Comparison of ENCODE assay signal across 1 fruit fly cellular context in genomic region chrX:19307810-19308456, dm6.
TF ChIP-seq lines count a peak whose summit lies in the region.

CG8051 (minus strand) TSS chrX:19307925.

TF ChIP-seq in whole organism, embryonic, 481 proteins besides CTCF, POLR2A, EP300 and RAD21 (continued from another document and continues in another):
- no peak for TF ChIP-seq corto (GFP tag; optimal IDR thresholded peaks at IDR 0.05; lab: Kevin White, UChicago)
- no peak for TF ChIP-seq Six4 (GFP tag; optimal IDR thresholded peaks at IDR 0.05; lab: Kevin White, UChicago)
- TF ChIP-seq chinmo (GFP tag; IDR thresholded peaks at IDR 0.05; lab: Robert Waterston, UW; ENCODE audit: partially characterized antibody) = 0 out of 4 replicates have a peak, but pooled peaks have one; percentile 54
- peak; percentile 88 for TF ChIP-seq CG7357 (GFP tag; IDR thresholded peaks at IDR 0.05; lab: Robert Waterston, UW)
- TF ChIP-seq Hand (GFP tag; optimal IDR thresholded peaks at IDR 0.05; lab: Kevin White, UChicago) = no peak
- TF ChIP-seq CG8359 (GFP tag; optimal IDR thresholded peaks at IDR 0.05; lab: Kevin White, UChicago; ENCODE audit: borderline replicate concordance) = no peak
- TF ChIP-seq stwl (tag; optimal IDR thresholded peaks at IDR 0.05; lab: Kevin White, UChicago) = peak; percentile 26
- no peak for TF ChIP-seq CG18262 (tag; optimal IDR thresholded peaks at IDR 0.05; lab: Kevin White, UChicago)
- no peak for TF ChIP-seq pfk (GFP tag; optimal IDR thresholded peaks at IDR 0.05; lab: Kevin White, UChicago)
- TF ChIP-seq zen2 (GFP tag; IDR thresholded peaks at IDR 0.05; lab: Robert Waterston, UW; ENCODE audit: partially characterized antibody) = no peak
- TF ChIP-seq zfh2 (GFP tag; optimal IDR thresholded peaks at IDR 0.05; lab: Kevin White, UChicago) = peak; percentile 11
- no peak for TF ChIP-seq CG10366 (GFP tag; IDR thresholded peaks at IDR 0.05; lab: Robert Waterston, UW)
- TF ChIP-seq Deaf1 (tag; optimal IDR thresholded peaks at IDR 0.05; lab: Kevin White, UChicago) = peak; percentile 38
- no peak for TF ChIP-seq CG17802 (tag; optimal IDR thresholded peaks at IDR 0.05; lab: Kevin White, UChicago)
- TF ChIP-seq CG11723 (GFP tag; optimal IDR thresholded peaks at IDR 0.05; lab: Kevin White, UChicago) = no peak
- no peak for TF ChIP-seq az2 (GFP tag; optimal IDR thresholded peaks at IDR 0.05; lab: Kevin White, UChicago)
- no peak for TF ChIP-seq CG12769 (tag; optimal IDR thresholded peaks at IDR 0.05; lab: Kevin White, UChicago)
- TF ChIP-seq repo (GFP tag; optimal IDR thresholded peaks at IDR 0.05; lab: Kevin White, UChicago) = peak; percentile 11
- TF ChIP-seq CG4707 (GFP tag; optimal IDR thresholded peaks at IDR 0.05; lab: Kevin White, UChicago) = no peak
- no peak for TF ChIP-seq emc (GFP tag; optimal IDR thresholded peaks at IDR 0.05; lab: Kevin White, UChicago)
- TF ChIP-seq CG13287 (GFP tag; IDR thresholded peaks at IDR 0.05; lab: Robert Waterston, UW; ENCODE audit: partially characterized antibody) = no peak
- no peak for TF ChIP-seq Atf-2 (GFP tag; optimal IDR thresholded peaks at IDR 0.05; lab: Kevin White, UChicago)
- no peak for TF ChIP-seq CG12391 (tag; optimal IDR thresholded peaks at IDR 0.05; lab: Kevin White, UChicago)
- no peak for TF ChIP-seq CG9932 (GFP tag; IDR thresholded peaks at IDR 0.05; lab: Robert Waterston, UW)
- TF ChIP-seq Nf-YB (GFP tag; optimal IDR thresholded peaks at IDR 0.05; lab: Kevin White, UChicago) = no peak
- TF ChIP-seq CG17912 (GFP tag; optimal IDR thresholded peaks at IDR 0.05; lab: Kevin White, UChicago) = no peak
- 0 out of 2 replicates have a peak, but pooled peaks have one; percentile 14 for TF ChIP-seq CG7372 (GFP tag; IDR thresholded peaks at IDR 0.05; lab: Robert Waterston, UW)
- TF ChIP-seq CG3726 (GFP tag; IDR thresholded peaks at IDR 0.05; lab: Robert Waterston, UW) = no peak
- peak; percentile 39 for TF ChIP-seq CG11398 (GFP tag; optimal IDR thresholded peaks at IDR 0.05; lab: Kevin White, UChicago)
- TF ChIP-seq CG17186 (GFP tag; optimal IDR thresholded peaks at IDR 0.05; lab: Kevin White, UChicago) = no peak
- no peak for TF ChIP-seq CG10321 (GFP tag; IDR thresholded peaks at IDR 0.05; lab: Robert Waterston, UW)
- no peak for TF ChIP-seq Nf-YC (tag; optimal IDR thresholded peaks at IDR 0.05; lab: Kevin White, UChicago)
- TF ChIP-seq yki (optimal IDR thresholded peaks at IDR 0.05; lab: Kevin White, UChicago) = no peak
- no peak for TF ChIP-seq Ada2b (GFP tag; IDR thresholded peaks at IDR 0.05; lab: Robert Waterston, UW)
- TF ChIP-seq Dfd (GFP tag; optimal IDR thresholded peaks at IDR 0.05; lab: Kevin White, UChicago) = no peak
- TF ChIP-seq maf-S (GFP tag; optimal IDR thresholded peaks at IDR 0.05; lab: Kevin White, UChicago) = no peak
- TF ChIP-seq caup (GFP tag; optimal IDR thresholded peaks at IDR 0.05; lab: Kevin White, UChicago; ENCODE audit: severe bottlenecking) = peak; percentile 19
- peak; percentile 1 for TF ChIP-seq ac (GFP tag; optimal IDR thresholded peaks at IDR 0.05; lab: Kevin White, UChicago)
- no peak for TF ChIP-seq fd3F (GFP tag; optimal IDR thresholded peaks at IDR 0.05; lab: Kevin White, UChicago)
- TF ChIP-seq Atf6 (GFP tag; IDR thresholded peaks at IDR 0.05; lab: Robert Waterston, UW) = peak; percentile 52; the same call in 1 of the 2 replicates
- peak; percentile 66 for TF ChIP-seq row (GFP tag; IDR thresholded peaks at IDR 0.05; lab: Robert Waterston, UW)
- peak; percentile 5; the same call in 1 of the 2 replicates for TF ChIP-seq Xrp1 (GFP tag; IDR thresholded peaks at IDR 0.05; lab: Robert Waterston, UW)
- TF ChIP-seq CG4282 (GFP tag; optimal IDR thresholded peaks at IDR 0.05; lab: Kevin White, UChicago) = no peak
- TF ChIP-seq Chrac-16 (GFP tag; optimal IDR thresholded peaks at IDR 0.05; lab: Kevin White, UChicago) = no peak
- TF ChIP-seq dpn (GFP tag; optimal IDR thresholded peaks at IDR 0.05; lab: Kevin White, UChicago) = no peak
- no peak for TF ChIP-seq bigmax (GFP tag; optimal IDR thresholded peaks at IDR 0.05; lab: Kevin White, UChicago)
- peak; percentile 52 for TF ChIP-seq NC2α (GFP tag; optimal IDR thresholded peaks at IDR 0.05; lab: Kevin White, UChicago)
- TF ChIP-seq Neu2 (GFP tag; optimal IDR thresholded peaks at IDR 0.05; lab: Kevin White, UChicago; ENCODE audit: borderline replicate concordance) = no peak
- TF ChIP-seq CG30403 (GFP tag; optimal IDR thresholded peaks at IDR 0.05; lab: Kevin White, UChicago) = no peak
- no peak for TF ChIP-seq otp (GFP tag; IDR thresholded peaks at IDR 0.05; lab: Robert Waterston, UW)
- no peak for TF ChIP-seq CG10274 (GFP tag; optimal IDR thresholded peaks at IDR 0.05; lab: Kevin White, UChicago)
- no peak for TF ChIP-seq CG42726 (GFP tag; IDR thresholded peaks at IDR 0.05; lab: Robert Waterston, UW; ENCODE audit: partially characterized antibody)
- no peak for TF ChIP-seq CG12071 (GFP tag; optimal IDR thresholded peaks at IDR 0.05; lab: Kevin White, UChicago)
- TF ChIP-seq so (GFP tag; IDR thresholded peaks at IDR 0.05; lab: Robert Waterston, UW) = 0 out of 3 replicates have a peak, but pooled peaks have one; percentile 34
- TF ChIP-seq ems (GFP tag; optimal IDR thresholded peaks at IDR 0.05; lab: Kevin White, UChicago) = no peak
- no peak for TF ChIP-seq pnt (GFP tag; optimal IDR thresholded peaks at IDR 0.05; lab: Kevin White, UChicago)
- no peak for TF ChIP-seq Gug (GFP tag; IDR thresholded peaks at IDR 0.05; lab: Robert Waterston, UW)
- TF ChIP-seq hth (optimal IDR thresholded peaks at IDR 0.05; lab: Kevin White, UChicago) = no peak
- TF ChIP-seq sens (GFP tag; lab: Kevin White, UChicago) = peak; percentile 86
- TF ChIP-seq br (optimal IDR thresholded peaks at IDR 0.05; lab: Kevin White, UChicago) = no peak
- TF ChIP-seq nau (GFP tag; optimal IDR thresholded peaks at IDR 0.05; lab: Kevin White, UChicago) = peak; percentile 33
- peak; percentile 42 for TF ChIP-seq shn (GFP tag; optimal IDR thresholded peaks at IDR 0.05; lab: Kevin White, UChicago)
- TF ChIP-seq CG7745 (tag; optimal IDR thresholded peaks at IDR 0.05; lab: Kevin White, UChicago) = no peak
- TF ChIP-seq CG16815 (GFP tag; optimal IDR thresholded peaks at IDR 0.05; lab: Kevin White, UChicago) = no peak
- peak; percentile 68 for TF ChIP-seq lab (GFP tag; optimal IDR thresholded peaks at IDR 0.05; lab: Kevin White, UChicago)
- TF ChIP-seq sisA (GFP tag; IDR thresholded peaks at IDR 0.05; lab: Robert Waterston, UW) = no peak
- TF ChIP-seq schlank (tag; optimal IDR thresholded peaks at IDR 0.05; lab: Kevin White, UChicago) = no peak
- no peak for TF ChIP-seq vnd (GFP tag; IDR thresholded peaks at IDR 0.05; lab: Robert Waterston, UW; ENCODE audit: partially characterized antibody)
- TF ChIP-seq kay (GFP tag; optimal IDR thresholded peaks at IDR 0.05; lab: Kevin White, UChicago) = no peak
- TF ChIP-seq ab (GFP tag; optimal IDR thresholded peaks at IDR 0.05; lab: Kevin White, UChicago) = no peak
- TF ChIP-seq Mes4 (GFP tag; optimal IDR thresholded peaks at IDR 0.05; lab: Kevin White, UChicago) = peak; percentile 16
- no peak; the same call in 1 of the 2 replicates for TF ChIP-seq slbo (GFP tag; IDR thresholded peaks at IDR 0.05; lab: Robert Waterston, UW)
- TF ChIP-seq sob (GFP tag; IDR thresholded peaks at IDR 0.05; lab: Robert Waterston, UW) = peak; percentile 40; the same call in 1 of the 2 replicates
- no peak for TF ChIP-seq Elba2 (GFP tag; optimal IDR thresholded peaks at IDR 0.05; lab: Kevin White, UChicago)
- TF ChIP-seq Abd-B (GFP tag; optimal IDR thresholded peaks at IDR 0.05; lab: Kevin White, UChicago) = no peak
- TF ChIP-seq tin (GFP tag; optimal IDR thresholded peaks at IDR 0.05; lab: Kevin White, UChicago) = no peak
- peak in 1 of 2 experiments; percentile 16 for TF ChIP-seq eve (GFP tag; optimal IDR thresholded peaks at IDR 0.05; lab: Kevin White, UChicago)
- TF ChIP-seq tgo (GFP tag; IDR thresholded peaks at IDR 0.05; lab: Robert Waterston, UW) = 0 out of 3 replicates have a peak, but pooled peaks have one; percentile 20
- no peak for TF ChIP-seq Xbp1 (GFP tag; optimal IDR thresholded peaks at IDR 0.05; lab: Kevin White, UChicago)
- no peak for TF ChIP-seq sima (GFP tag; optimal IDR thresholded peaks at IDR 0.05; lab: Kevin White, UChicago)
- no peak for TF ChIP-seq CG14014 (GFP tag; IDR thresholded peaks at IDR 0.05; lab: Robert Waterston, UW)
- no peak for TF ChIP-seq CG1647 (GFP tag; optimal IDR thresholded peaks at IDR 0.05; lab: Kevin White, UChicago)
- no peak for TF ChIP-seq Fer2 (tag; optimal IDR thresholded peaks at IDR 0.05; lab: Kevin White, UChicago)
- no peak for TF ChIP-seq Poxn (GFP tag; IDR thresholded peaks at IDR 0.05; lab: Robert Waterston, UW)
- TF ChIP-seq dysf (GFP tag; IDR thresholded peaks at IDR 0.05; lab: Robert Waterston, UW) = no peak
- no peak for TF ChIP-seq CG17829 (tag; optimal IDR thresholded peaks at IDR 0.05; lab: Kevin White, UChicago)
- 0 out of 2 replicates have a peak, but pooled peaks have one; percentile 23 for TF ChIP-seq CG31224 (GFP tag; IDR thresholded peaks at IDR 0.05; lab: Robert Waterston, UW)
- TF ChIP-seq trem (tag; optimal IDR thresholded peaks at IDR 0.05; lab: Kevin White, UChicago) = no peak
- TF ChIP-seq CG14667 (GFP tag; IDR thresholded peaks at IDR 0.05; lab: Robert Waterston, UW) = no peak
- 0 out of 2 replicates have a peak, but pooled peaks have one; percentile 46 for TF ChIP-seq Rfx (GFP tag; IDR thresholded peaks at IDR 0.05; lab: Robert Waterston, UW)
- peak; percentile 54 for TF ChIP-seq CG7987 (GFP tag; optimal IDR thresholded peaks at IDR 0.05; lab: Kevin White, UChicago)
- TF ChIP-seq grau (tag; optimal IDR thresholded peaks at IDR 0.05; lab: Kevin White, UChicago) = peak; percentile 90
- TF ChIP-seq CG10147 (GFP tag; optimal IDR thresholded peaks at IDR 0.05; lab: Kevin White, UChicago) = no peak
- no peak for TF ChIP-seq lmd (GFP tag; IDR thresholded peaks at IDR 0.05; lab: Robert Waterston, UW)
- no peak for TF ChIP-seq bowl (GFP tag; IDR thresholded peaks at IDR 0.05; lab: Robert Waterston, UW)
- peak; percentile 31 for TF ChIP-seq CG15601 (tag; optimal IDR thresholded peaks at IDR 0.05; lab: Kevin White, UChicago)
- no peak for TF ChIP-seq CG3065 (GFP tag; optimal IDR thresholded peaks at IDR 0.05; lab: Kevin White, UChicago)
- TF ChIP-seq CG8290 (GFP tag; optimal IDR thresholded peaks at IDR 0.05; lab: Kevin White, UChicago) = no peak
- TF ChIP-seq CG8290 (tag; optimal IDR thresholded peaks at IDR 0.05; lab: Kevin White, UChicago) = no peak
- TF ChIP-seq sug (tag; optimal IDR thresholded peaks at IDR 0.05; lab: Kevin White, UChicago) = peak; percentile 80
- no peak for TF ChIP-seq CG12155 (GFP tag; optimal IDR thresholded peaks at IDR 0.05; lab: Kevin White, UChicago)
- TF ChIP-seq CG4854 (GFP tag; optimal IDR thresholded peaks at IDR 0.05; lab: Kevin White, UChicago) = no peak
- TF ChIP-seq H2.0 (GFP tag; IDR thresholded peaks at IDR 0.05; lab: Robert Waterston, UW) = no peak
- TF ChIP-seq Bdp1 (GFP tag; optimal IDR thresholded peaks at IDR 0.05; lab: Kevin White, UChicago) = no peak
- TF ChIP-seq esg (GFP tag; conservative IDR thresholded peaks at IDR 0.05; lab: Robert Waterston, UW) = no peak
- no peak for TF ChIP-seq lov (optimal IDR thresholded peaks at IDR 0.05; lab: Kevin White, UChicago)
- TF ChIP-seq lov (GFP tag; IDR thresholded peaks at IDR 0.05; lab: Robert Waterston, UW) = no peak
- TF ChIP-seq CG15011 (GFP tag; optimal IDR thresholded peaks at IDR 0.05; lab: Kevin White, UChicago) = no peak
- TF ChIP-seq MBD-R2 (GFP tag; IDR thresholded peaks at IDR 0.05; lab: Robert Waterston, UW) = 0 out of 2 replicates have a peak, but pooled peaks have one; percentile 8
- TF ChIP-seq Jarid2 (GFP tag; optimal IDR thresholded peaks at IDR 0.05; lab: Kevin White, UChicago) = no peak
- peak; percentile 8 for TF ChIP-seq CG3163 (GFP tag; optimal IDR thresholded peaks at IDR 0.05; lab: Kevin White, UChicago)
- TF ChIP-seq sna (GFP tag; IDR thresholded peaks at IDR 0.05; lab: Robert Waterston, UW; ENCODE audit: partially characterized antibody) = no peak
- no peak for TF ChIP-seq wdn (GFP tag; IDR thresholded peaks at IDR 0.05; lab: Robert Waterston, UW)
- TF ChIP-seq pb (GFP tag; optimal IDR thresholded peaks at IDR 0.05; lab: Kevin White, UChicago) = no peak
- TF ChIP-seq CG13123 (GFP tag; optimal IDR thresholded peaks at IDR 0.05; lab: Kevin White, UChicago) = no peak
- no peak for TF ChIP-seq vfl (GFP tag; optimal IDR thresholded peaks at IDR 0.05; lab: Kevin White, UChicago)
- TF ChIP-seq Dad (GFP tag; optimal IDR thresholded peaks at IDR 0.05; lab: Kevin White, UChicago) = peak; percentile 15
- TF ChIP-seq TFAM (GFP tag; optimal IDR thresholded peaks at IDR 0.05; lab: Kevin White, UChicago) = no peak
- no peak for TF ChIP-seq gfzf (GFP tag; optimal IDR thresholded peaks at IDR 0.05; lab: Kevin White, UChicago)
- TF ChIP-seq PHDP (tag; optimal IDR thresholded peaks at IDR 0.05; lab: Kevin White, UChicago) = no peak
- peak; percentile 41 for TF ChIP-seq bab2 (GFP tag; optimal IDR thresholded peaks at IDR 0.05; lab: Kevin White, UChicago)
- peak; percentile 91 for TF ChIP-seq CG34376 (GFP tag; optimal IDR thresholded peaks at IDR 0.05; lab: Kevin White, UChicago)
- TF ChIP-seq Bgb (GFP tag; IDR thresholded peaks at IDR 0.05; lab: Robert Waterston, UW; ENCODE audit: partially characterized antibody) = no peak
- TF ChIP-seq Optix (GFP tag; IDR thresholded peaks at IDR 0.05; lab: Robert Waterston, UW) = no peak
- no peak for TF ChIP-seq Ets65A (GFP tag; lab: Kevin White, UChicago)
- TF ChIP-seq ssp (GFP tag; IDR thresholded peaks at IDR 0.05; lab: Robert Waterston, UW) = peak; percentile 72
- no peak for TF ChIP-seq CG12219 (GFP tag; optimal IDR thresholded peaks at IDR 0.05; lab: Kevin White, UChicago)
- no peak for TF ChIP-seq tll (GFP tag; optimal IDR thresholded peaks at IDR 0.05; lab: Kevin White, UChicago)
- no peak for TF ChIP-seq CG5953 (GFP tag; IDR thresholded peaks at IDR 0.05; lab: Robert Waterston, UW)
- peak; percentile 0 for TF ChIP-seq ftz-f1 (GFP tag; optimal IDR thresholded peaks at IDR 0.05; lab: Kevin White, UChicago)
- no peak for TF ChIP-seq Dp (GFP tag; optimal IDR thresholded peaks at IDR 0.05; lab: Kevin White, UChicago)
- peak; percentile 5 for TF ChIP-seq Blimp-1 (GFP tag; optimal IDR thresholded peaks at IDR 0.05; lab: Kevin White, UChicago)
- no peak for TF ChIP-seq CG10959 (GFP tag; IDR thresholded peaks at IDR 0.05; lab: Robert Waterston, UW)
- no peak for TF ChIP-seq luna (GFP tag; optimal IDR thresholded peaks at IDR 0.05; lab: Kevin White, UChicago)
- no peak for TF ChIP-seq Doc3 (GFP tag; IDR thresholded peaks at IDR 0.05; lab: Robert Waterston, UW; ENCODE audit: partially characterized antibody)
- no peak for TF ChIP-seq gcm2 (GFP tag; optimal IDR thresholded peaks at IDR 0.05; lab: Kevin White, UChicago)
